Worm (Caenorhabditis elegans) whole organism, midembryonic: ENCODE results near the gene bcat-1.
A peak's percentile ranks its signal among the peaks of the same experiment; 100 is the strongest.

Experiments
- T22C8.4 ChIP-seq: fragments of 200-800 bp; sonication (Bioruptor generic); IDR thresholded peaks from 2 replicates; pipeline ENCODE4 v1.3.6; 2022; ENCODE audit warnings: missing genetic modification characterization, missing compliant biosample characterization
- cog-1 ChIP-seq: sonication (generic microtip); optimal IDR thresholded peaks from 2 replicates; lab custom pipeline; 2016; ENCODE audit warnings: missing genetic modification characterization, missing compliant biosample characterization
- flt-1 ChIP-seq: fragments of 200-800 bp; sonication (Bioruptor generic); IDR thresholded peaks from 2 replicates; pipeline ENCODE4 v1.3.6; 2022; ENCODE audit warnings: missing genetic modification characterization, missing compliant biosample characterization
- klf-2 ChIP-seq: fragments of 200-800 bp; sonication (Bioruptor generic); conservative IDR thresholded peaks from 2 replicates; pipeline ENCODE4 v1.3.6; 2022; ENCODE audit warnings: missing genetic modification reagents, missing genetic modification characterization, missing compliant biosample characterization
- med-1 ChIP-seq: sonication (generic microtip); optimal IDR thresholded peaks from 2 replicates; lab custom pipeline; 2017; ENCODE audit warnings: missing genetic modification characterization, mild to moderate bottlenecking, missing compliant biosample characterization, antibody characterized with exemption, missing genetic modification reagents; ENCODE audit not compliant: insufficient read depth
- ref-1 ChIP-seq: fragments of 200-800 bp; sonication (Bioruptor generic); conservative IDR thresholded peaks from 2 replicates; pipeline ENCODE4 v1.3.6; 2022; ENCODE audit warnings: missing genetic modification reagents, missing genetic modification characterization, missing compliant biosample characterization
- tab-1 ChIP-seq: fragments of 200-800 bp; sonication (Bioruptor generic); IDR thresholded peaks from 2 replicates; pipeline ENCODE4 v1.3.6; 2022; ENCODE audit warnings: missing genetic modification characterization, missing compliant biosample characterization
- ztf-23 ChIP-seq: fragments of 200-800 bp; sonication (Bioruptor generic); IDR thresholded peaks from 2 replicates; pipeline ENCODE4 v1.3.6; 2022; ENCODE audit warnings: missing genetic modification reagents, missing genetic modification characterization, missing compliant biosample characterization
- ztf-29 ChIP-seq: fragments of 200-800 bp; sonication (Bioruptor generic); IDR thresholded peaks from 2 replicates; pipeline ENCODE4 v1.3.6; 2022; ENCODE audit warnings: missing genetic modification reagents, missing genetic modification characterization, missing compliant biosample characterization

bcat-1 gene

ce11 chrX:12869827-12870394 is 7.4 kb upstream of the bcat-1 start:
- no peak for TF ChIP-seq flt-1 (GFP tag; lab: Robert Waterston, UW)
- no peak for TF ChIP-seq klf-2 (GFP tag; lab: Robert Waterston, UW)
- TF ChIP-seq cog-1 (tag; lab: Kevin White, UChicago), result no peak
- no peak for TF ChIP-seq ztf-23 (GFP tag; lab: Robert Waterston, UW)
- TF ChIP-seq ztf-29 (GFP tag; lab: Robert Waterston, UW), result no peak
- TF ChIP-seq tab-1, result no peak
- TF ChIP-seq T22C8.4 (GFP tag; lab: Robert Waterston, UW), result no peak
- TF ChIP-seq ref-1, result no peak
- no peak for TF ChIP-seq med-1

ce11 chrX:12872022-12872888 is 5.0 kb upstream of the bcat-1 start:
- no peak for TF ChIP-seq ref-1
- no peak for TF ChIP-seq tab-1
- TF ChIP-seq ztf-23 (GFP tag; lab: Robert Waterston, UW), result no peak
- TF ChIP-seq med-1, result no peak
- TF ChIP-seq klf-2 (GFP tag; lab: Robert Waterston, UW), result no peak
- no peak for TF ChIP-seq ztf-29 (GFP tag; lab: Robert Waterston, UW)
- no peak for TF ChIP-seq T22C8.4 (GFP tag; lab: Robert Waterston, UW)
- TF ChIP-seq cog-1 (tag; lab: Kevin White, UChicago), result no peak
- no peak for TF ChIP-seq flt-1 (GFP tag; lab: Robert Waterston, UW)

DNA sequence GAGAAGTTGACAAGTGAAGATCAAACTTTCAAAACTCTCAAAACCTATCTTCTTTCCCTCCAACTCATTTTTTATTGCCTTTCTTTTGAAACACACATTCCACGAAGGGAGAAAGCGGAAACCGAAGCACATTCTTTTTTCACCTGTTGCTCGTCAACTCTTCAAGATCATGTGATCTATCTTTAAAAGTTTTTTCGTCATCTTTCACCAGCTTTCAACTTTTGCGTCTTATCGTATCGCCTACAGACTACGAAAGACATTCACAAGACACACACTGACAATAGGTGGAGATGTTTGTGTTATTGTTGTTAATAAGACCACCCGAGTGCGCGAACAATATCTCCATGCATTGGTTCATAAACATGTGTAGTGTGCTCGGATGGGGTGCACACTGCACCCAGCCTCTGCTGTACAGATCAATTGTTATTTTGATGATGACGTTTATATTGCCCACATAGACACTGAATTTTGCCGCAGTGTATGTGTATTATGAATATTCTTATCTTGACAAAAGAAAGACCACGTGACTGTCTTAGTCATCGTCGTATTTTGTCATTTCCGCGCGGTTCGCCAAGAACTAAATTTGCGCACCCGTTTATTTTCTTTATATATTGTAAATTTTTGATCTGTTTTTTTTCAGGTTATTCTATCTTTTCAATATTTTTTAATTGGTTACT is 3.5 kb upstream of the bcat-1 start:
- TF ChIP-seq T22C8.4 (GFP tag; lab: Robert Waterston, UW), result no peak
- TF ChIP-seq ztf-23 (GFP tag; lab: Robert Waterston, UW), result no peak
- no peak for TF ChIP-seq tab-1
- no peak for TF ChIP-seq klf-2 (GFP tag; lab: Robert Waterston, UW)
- no peak for TF ChIP-seq cog-1 (tag; lab: Kevin White, UChicago)
- TF ChIP-seq ztf-29 (GFP tag; lab: Robert Waterston, UW), result no peak
- TF ChIP-seq ref-1, result no peak
- TF ChIP-seq med-1, result no peak
- TF ChIP-seq flt-1 (GFP tag; lab: Robert Waterston, UW), result no peak

DNA sequence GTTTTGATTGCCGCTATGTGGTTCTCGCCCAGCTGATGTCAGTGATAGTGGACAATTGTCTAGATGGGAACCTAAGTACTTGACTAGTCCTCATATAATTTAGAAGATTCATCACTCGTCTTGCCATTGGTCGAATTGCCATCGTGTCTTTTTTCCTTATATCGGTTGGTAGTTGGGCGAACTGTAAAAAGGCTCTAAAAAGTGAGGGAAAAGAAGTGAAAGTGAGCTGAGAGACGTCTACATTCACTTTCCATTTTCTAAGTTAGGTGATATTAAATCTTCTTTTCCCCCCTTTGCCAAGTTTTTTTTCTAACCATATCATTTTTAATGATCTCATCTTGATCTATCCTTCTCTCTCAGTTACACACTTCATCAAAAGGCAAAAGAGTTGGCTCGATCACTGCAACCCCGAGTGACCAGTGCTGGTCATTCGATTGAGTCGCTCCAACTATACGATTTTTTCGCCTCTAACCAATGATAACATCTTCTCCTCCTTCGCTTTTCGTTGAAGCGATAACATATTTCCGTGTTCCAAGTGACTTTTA is 2.4 kb upstream of the bcat-1 start:
- TF ChIP-seq tab-1 (no peak), klf-2 (GFP tag; lab: Robert Waterston, UW) (no peak)

- no peak for TF ChIP-seq ref-1
- no peak for TF ChIP-seq ztf-23 (GFP tag; lab: Robert Waterston, UW)
- no peak for TF ChIP-seq med-1
- no peak for TF ChIP-seq flt-1 (GFP tag; lab: Robert Waterston, UW)
- no peak for TF ChIP-seq T22C8.4 (GFP tag; lab: Robert Waterston, UW)
- TF ChIP-seq tab-1, result no peak
- no peak for TF ChIP-seq ztf-29 (GFP tag; lab: Robert Waterston, UW)
- no peak for TF ChIP-seq cog-1 (tag; lab: Kevin White, UChicago)
- no peak for TF ChIP-seq klf-2 (GFP tag; lab: Robert Waterston, UW)
Observed at ce11 chrX:12875649-12876048, 1.6 kb upstream of the bcat-1 start.

ce11 chrX:12877930-12878329 is 650 bp downstream of the bcat-1 start:
- TF ChIP-seq ztf-29 (GFP tag; lab: Robert Waterston, UW) (no peak), ref-1 (no peak), ztf-23 (GFP tag; lab: Robert Waterston, UW) (no peak), T22C8.4 (GFP tag; lab: Robert Waterston, UW) (no peak), cog-1 (tag; lab: Kevin White, UChicago) (no peak), med-1 (no peak), klf-2 (GFP tag; lab: Robert Waterston, UW) (no peak), tab-1 (no peak), flt-1 (GFP tag; lab: Robert Waterston, UW) (no peak)

- TF ChIP-seq cog-1 (tag; lab: Kevin White, UChicago) (no peak), med-1 (no peak), flt-1 (GFP tag; lab: Robert Waterston, UW) (no peak), klf-2 (GFP tag; lab: Robert Waterston, UW) (no peak), ztf-23 (GFP tag; lab: Robert Waterston, UW) (no peak), ztf-29 (GFP tag; lab: Robert Waterston, UW) (no peak), tab-1 (no peak), T22C8.4 (GFP tag; lab: Robert Waterston, UW) (no peak)
Observed at ce11 chrX:12881174-12881573, 3.9 kb downstream of the bcat-1 start.

ce11 chrX:12884873-12885272 is 7.6 kb downstream of the bcat-1 start, which contains the start of gene gpc-1:
gpc-1 (minus strand) TSS chrX:12884989.
- TF ChIP-seq ztf-29 (GFP tag; lab: Robert Waterston, UW) (no peak), T22C8.4 (GFP tag; lab: Robert Waterston, UW) (no peak), flt-1 (GFP tag; lab: Robert Waterston, UW) (no peak), cog-1 (tag; lab: Kevin White, UChicago) (no peak), ztf-23 (GFP tag; lab: Robert Waterston, UW) (no peak), med-1 (no peak), tab-1 (no peak), klf-2 (GFP tag; lab: Robert Waterston, UW) (no peak), ref-1 (no peak)

ce11 chrX:12889837-12890449 is 12.7 kb downstream of the bcat-1 start:
- TF ChIP-seq T22C8.4 (GFP tag; lab: Robert Waterston, UW) (peak; percentile 70), ztf-29 (GFP tag; lab: Robert Waterston, UW) (peak; percentile 68; the same call in 1 of the 2 replicates), cog-1 (tag; lab: Kevin White, UChicago) (peak; percentile 68), med-1 (peak; percentile 14), ztf-23 (GFP tag; lab: Robert Waterston, UW) (peak; percentile 86), tab-1 (peak; percentile 89), klf-2 (GFP tag; lab: Robert Waterston, UW) (peak; percentile 61; the same call in 1 of the 2 replicates), ref-1 (peak; percentile 81), flt-1 (GFP tag; lab: Robert Waterston, UW) (peak; percentile 90)
